Worm (Caenorhabditis elegans) whole organism, L2 larva: ENCODE measurements around the gene K08D9.10.
A peak's percentile ranks its signal among the peaks of the same experiment; 100 is the strongest.

ENCODE experiments used
- C34F6.9 ChIP-seq: fragments of 150-350 bp; optimal IDR thresholded peaks from 2 replicates; lab custom pipeline; 2014; ENCODE audit warnings: missing biosample characterization, missing genetic modification characterization
- F13H6.1 ChIP-seq: sonication (generic microtip); optimal IDR thresholded peaks from 2 replicates; lab custom pipeline; 2016; ENCODE audit warnings: missing genetic modification characterization, missing compliant biosample characterization
- alr-1 ChIP-seq: fragments of 150-350 bp; optimal IDR thresholded peaks from 2 replicates; lab custom pipeline; 2014; ENCODE audit warnings: missing biosample characterization, missing genetic modification characterization
- ceh-82 ChIP-seq: fragments of 150-350 bp; optimal IDR thresholded peaks from 2 replicates; lab custom pipeline; 2014; ENCODE audit warnings: missing biosample characterization, missing genetic modification characterization
- crh-2 ChIP-seq: sonication (generic microtip); optimal IDR thresholded peaks from 2 replicates; lab custom pipeline; 2017; ENCODE audit warnings: missing biosample characterization, missing genetic modification characterization
- gmeb-1 ChIP-seq: fragments of 150-350 bp; optimal IDR thresholded peaks from 2 replicates; lab custom pipeline; 2014; ENCODE audit warnings: missing biosample characterization, missing genetic modification characterization
- lin-11 ChIP-seq: fragments of 150-350 bp; sonication (generic microtip); optimal IDR thresholded peaks from 2 replicates; lab custom pipeline; 2014; ENCODE audit warnings: missing biosample characterization, missing genetic modification characterization, inconsistent platforms, mixed read lengths
- lin-13 ChIP-seq: fragments of 150-350 bp; optimal IDR thresholded peaks from 2 replicates; lab custom pipeline; 2014; ENCODE audit warnings: missing biosample characterization, missing genetic modification reagents, missing genetic modification characterization
- lin-39 ChIP-seq: fragments of 150-350 bp; optimal IDR thresholded peaks from 2 replicates; lab custom pipeline; 2014; ENCODE audit warnings: missing biosample characterization, missing genetic modification reagents, missing genetic modification characterization
- lsy-2 ChIP-seq, 2 experiments: fragments of 150-350 bp in 1 of 2; sonication (generic microtip) in 1 of 2; optimal IDR thresholded peaks; 2 replicates each; lab custom pipeline; 2014 to 2017; ENCODE audit warnings: missing biosample characterization in 2 of 2, missing genetic modification characterization in 2 of 2
- mab-5 ChIP-seq: fragments of 150-350 bp; optimal IDR thresholded peaks from 2 replicates; lab custom pipeline; 2014; ENCODE audit warnings: missing biosample characterization, missing genetic modification characterization
- nhr-12 ChIP-seq: fragments of 150-350 bp; optimal IDR thresholded peaks from 2 replicates; lab custom pipeline; 2014; ENCODE audit warnings: missing biosample characterization, missing genetic modification characterization
- nhr-21 ChIP-seq: fragments of 150-350 bp; optimal IDR thresholded peaks from 2 replicates; lab custom pipeline; 2014; ENCODE audit warnings: missing biosample characterization, missing genetic modification characterization
- nhr-23 ChIP-seq: fragments of 150-350 bp; optimal IDR thresholded peaks from 2 replicates; lab custom pipeline; 2014; ENCODE audit warnings: missing biosample characterization, missing genetic modification reagents, missing genetic modification characterization
- nhr-237 ChIP-seq: fragments of 150-350 bp; optimal IDR thresholded peaks from 2 replicates; lab custom pipeline; 2014; ENCODE audit warnings: missing biosample characterization, missing genetic modification characterization
- nhr-25 ChIP-seq: fragments of 150-350 bp; sonication (generic microtip); optimal IDR thresholded peaks from 3 replicates; lab custom pipeline; 2014; ENCODE audit warnings: missing biosample characterization, missing genetic modification characterization
- peb-1 ChIP-seq: fragments of 150-350 bp; optimal IDR thresholded peaks from 2 replicates; lab custom pipeline; 2014; ENCODE audit warnings: missing biosample characterization, missing genetic modification characterization
- sem-4 ChIP-seq: fragments of 150-350 bp; optimal IDR thresholded peaks from 2 replicates; lab custom pipeline; 2014; ENCODE audit warnings: missing biosample characterization, missing genetic modification reagents, missing genetic modification characterization
- skn-1 ChIP-seq: sonication (generic microtip); optimal IDR thresholded peaks from 2 replicates; lab custom pipeline; 2017; ENCODE audit warnings: missing biosample characterization, missing genetic modification characterization
- sma-9 ChIP-seq, 2 experiments: fragments of 150-350 bp in 1 of 2; sonication (generic microtip) in 1 of 2; optimal IDR thresholded peaks; 2 replicates each; lab custom pipeline; 2014 to 2016; ENCODE audit warnings: missing genetic modification characterization in 2 of 2, mild to moderate bottlenecking in 1 of 2, missing biosample characterization in 1 of 2, missing compliant biosample characterization in 1 of 2, missing genetic modification reagents in 1 of 2, moderate library complexity in 1 of 2
- unc-55 ChIP-seq: fragments of 150-350 bp; sonication (generic microtip); optimal IDR thresholded peaks from 3 replicates; lab custom pipeline; 2014; ENCODE audit warnings: missing biosample characterization, missing genetic modification reagents, missing genetic modification characterization
- zag-1 ChIP-seq: fragments of 150-350 bp; optimal IDR thresholded peaks from 2 replicates; lab custom pipeline; 2014; ENCODE audit warnings: missing biosample characterization, missing genetic modification characterization

Gene K08D9.10

DNA sequence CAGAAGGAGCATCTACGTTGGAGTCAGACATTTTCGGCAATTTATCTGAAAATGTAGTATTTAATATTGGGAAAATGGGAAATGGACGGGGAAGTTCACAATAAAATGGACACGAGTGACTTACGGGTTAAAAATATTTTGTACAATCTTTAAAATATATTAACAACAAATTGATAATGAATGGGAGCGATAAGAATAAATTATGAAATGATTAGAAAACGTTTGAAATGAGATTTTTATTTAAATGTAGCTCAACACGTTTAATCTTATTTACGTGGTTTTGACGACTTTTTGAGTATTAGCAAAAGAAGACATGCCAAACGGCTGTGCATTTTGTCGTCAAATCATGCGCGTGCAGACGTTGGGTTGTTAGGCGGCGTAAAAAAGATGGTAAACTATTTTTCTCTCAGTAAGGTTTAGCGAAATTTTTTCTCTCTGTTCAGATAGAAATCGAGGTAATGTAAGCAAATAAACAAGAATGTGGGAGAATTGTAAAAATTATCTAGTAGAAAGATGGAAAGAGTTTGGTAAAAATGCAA, 47.5 kb downstream of the K08D9.10 start, which contains the start of gene fbxa-64:
Gene fbxa-64 (minus strand): TSS at position 51 of the 539 bp plus-strand sequence.
- TF ChIP-seq nhr-12 = no peak
- peak in 1 of 2 experiments; percentile 18 for TF ChIP-seq lsy-2 (tag; optimal IDR thresholded peaks at IDR 0.05; lab: Kevin White, UChicago)
- no peak for TF ChIP-seq lin-39
- no peak for TF ChIP-seq zag-1
- TF ChIP-seq alr-1 (tag; lab: Kevin White, UChicago) = no peak
- no peak for TF ChIP-seq F13H6.1
- no peak for TF ChIP-seq lin-11 (tag; lab: Kevin White, UChicago)
- peak; percentile 9 for TF ChIP-seq C34F6.9 (tag; lab: Kevin White, UChicago)
- no peak for TF ChIP-seq mab-5 (tag; lab: Kevin White, UChicago)
- TF ChIP-seq, all 48 proteins: peak for 2

ce11 chrV:3279138-3279537, 48.4 kb downstream of the K08D9.10 start:
- TF ChIP-seq gmeb-1 (tag; lab: Kevin White, UChicago) = no peak
- no peak for TF ChIP-seq skn-1 (tag; lab: Kevin White, UChicago)
- no peak for TF ChIP-seq crh-2 (tag; lab: Kevin White, UChicago)
- TF ChIP-seq lin-13 (GFP tag; lab: Kevin White, UChicago) = no peak
- TF ChIP-seq nhr-237 (tag; lab: Kevin White, UChicago) = no peak
- no peak for TF ChIP-seq nhr-25 (tag; lab: Kevin White, UChicago)
- TF ChIP-seq nhr-23 (tag; lab: Kevin White, UChicago) = no peak
- peak in 1 of 2 experiments; percentile 27 for TF ChIP-seq lsy-2 (tag; optimal IDR thresholded peaks at IDR 0.05; lab: Kevin White, UChicago)
- TF ChIP-seq sma-9 (GFP tag; optimal IDR thresholded peaks at IDR 0.05; lab: Kevin White, UChicago) = peak; percentile 78
- no peak for TF ChIP-seq sma-9 (tag; optimal IDR thresholded peaks at IDR 0.05; lab: Kevin White, UChicago)
- peak; percentile 65 for TF ChIP-seq F13H6.1
- no peak for TF ChIP-seq nhr-21 (tag; lab: Kevin White, UChicago)
- no peak for TF ChIP-seq peb-1 (tag; lab: Kevin White, UChicago)

- TF ChIP-seq unc-55 (GFP tag; lab: Kevin White, UChicago) (no peak), sma-9 (GFP tag; optimal IDR thresholded peaks at IDR 0.05; lab: Kevin White, UChicago) (peak; percentile 71), sma-9 (tag; optimal IDR thresholded peaks at IDR 0.05; lab: Kevin White, UChicago) (no peak), nhr-23 (tag; lab: Kevin White, UChicago) (no peak), sem-4 (peak; percentile 8), F13H6.1 (peak; percentile 50), gmeb-1 (tag; lab: Kevin White, UChicago) (no peak), ceh-82 (tag; lab: Kevin White, UChicago) (no peak), nhr-12 (no peak)
- TF ChIP-seq, all 48 proteins: peak for 3
Measured at ce11 chrV:3280009-3280408, 49.3 kb downstream of the K08D9.10 start, which contains the start of gene T28A11.2. T28A11.2 (plus strand) TSS chrV:3280379.
